Worm (Caenorhabditis elegans): ENCODE measurements around the gene T28H10.2.

Gene T28H10.2

DNA sequence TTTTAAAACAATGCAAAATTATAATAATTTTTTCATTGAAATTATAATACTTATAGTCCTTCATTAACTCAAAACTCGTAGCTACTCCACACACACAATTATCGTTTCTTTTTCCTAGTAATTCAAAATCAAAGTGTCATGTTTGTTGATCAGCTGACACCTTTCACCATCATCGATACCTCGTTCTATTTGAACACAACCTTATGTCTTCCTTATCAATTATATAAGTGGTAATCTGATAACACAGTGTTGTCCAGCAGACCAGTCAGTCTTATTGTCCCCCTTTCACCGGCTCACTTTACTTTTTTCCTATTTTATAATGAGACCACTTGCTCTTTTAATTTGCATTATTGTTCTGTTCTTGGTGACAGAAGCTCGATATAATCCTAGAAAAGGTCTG lies at the start of gene T28H10.2, which contains the start of gene lgmn-1 (continued):
- no peak for TF ChIP-seq nhr-11 (tag; optimal IDR thresholded peaks at IDR 0.05)

DNA sequence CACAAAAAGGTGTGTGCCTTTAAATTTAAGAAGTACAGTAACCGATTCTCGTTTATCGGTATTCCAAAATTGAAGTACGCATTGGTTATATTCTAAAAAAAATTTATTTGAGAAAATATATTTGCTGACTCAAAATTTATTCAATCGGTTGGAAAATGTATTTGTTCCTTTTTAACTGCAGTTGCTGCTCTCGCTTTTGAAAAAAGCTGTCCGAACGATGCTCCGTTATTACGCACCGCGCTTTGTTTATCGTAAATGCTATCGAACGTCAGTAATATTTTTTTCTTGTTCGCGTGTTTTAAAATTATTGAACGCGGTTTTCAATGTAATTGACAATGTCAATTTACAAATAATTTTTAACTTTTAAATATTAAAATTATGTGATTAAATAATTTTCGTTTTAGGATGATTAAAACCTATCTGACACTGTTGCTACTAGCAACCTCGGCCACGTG lies 47.6 kb upstream of the T28H10.2 start, which contains the start of gene sel-1:
TSS of gene sel-1 (plus strand) at position 405 of the 455 bp plus-strand sequence.
- TF ChIP-seq lsy-2 (tag; optimal IDR thresholded peaks at IDR 0.05) (peak in 1 of 2 experiments; percentile 21), nhr-28 (tag; optimal IDR thresholded peaks at IDR 0.05) (no peak), cey-2 (tag; optimal IDR thresholded peaks at IDR 0.05; ENCODE audit: borderline replicate concordance, insufficient read depth) (no peak), nhr-48 (tag; optimal IDR thresholded peaks at IDR 0.05) (no peak), Y75B8A.6 (GFP tag; IDR thresholded peaks at IDR 0.05) (no peak), dpl-1 (GFP tag; optimal IDR thresholded peaks at IDR 0.05) (peak; percentile 8), mes-2 (tag; optimal IDR thresholded peaks at IDR 0.05; ENCODE audit: poor library complexity, severe bottlenecking) (peak; percentile 48), ceh-32 (tag; optimal IDR thresholded peaks at IDR 0.05; ENCODE audit: poor library complexity) (no peak), skn-1 (tag; optimal IDR thresholded peaks at IDR 0.05) (no peak), daf-16 (GFP tag; optimal IDR thresholded peaks at IDR 0.05) (no peak), daf-16 (tag; optimal IDR thresholded peaks at IDR 0.05) (no peak), daf-8 (GFP tag; IDR thresholded peaks at IDR 0.05) (no peak), snpc-4 (tag; optimal IDR thresholded peaks at IDR 0.05) (no peak), arid-1 (GFP tag; conservative IDR thresholded peaks at IDR 0.05) (no peak), fkh-10 (GFP tag; optimal IDR thresholded peaks at IDR 0.05) (no peak), lin-1 (GFP tag; IDR thresholded peaks at IDR 0.05) (no peak), hlh-30 (tag; optimal IDR thresholded peaks at IDR 0.05; ENCODE audit: insufficient read depth) (no peak), ztf-7 (tag; optimal IDR thresholded peaks at IDR 0.05) (no peak), Y5F2A.4 (GFP tag; optimal IDR thresholded peaks at IDR 0.05) (no peak), pqm-1 (tag; optimal IDR thresholded peaks at IDR 0.05) (no peak), hlh-11 (tag; optimal IDR thresholded peaks at IDR 0.05) (no peak), unc-130 (GFP tag; optimal IDR thresholded peaks at IDR 0.05) (no peak), lin-39 (tag; optimal IDR thresholded peaks at IDR 0.05) (no peak), lin-29 (GFP tag; IDR thresholded peaks at IDR 0.05) (no peak), set-16 (GFP tag; IDR thresholded peaks at IDR 0.05) (no peak), nhr-6 (tag; optimal IDR thresholded peaks at IDR 0.05) (peak; percentile 30), ZK337.2 (GFP tag; IDR thresholded peaks at IDR 0.05) (no peak), T20F7.1 (GFP tag; optimal IDR thresholded peaks at IDR 0.05) (peak; percentile 95), lin-15B (tag; optimal IDR thresholded peaks at IDR 0.05) (no peak), nhr-42 (GFP tag; IDR thresholded peaks at IDR 0.05) (no peak), zfp-2 (tag; optimal IDR thresholded peaks at IDR 0.05) (no peak), T26A8.4 (GFP tag; IDR thresholded peaks at IDR 0.05) (no peak), unc-39 (tag; optimal IDR thresholded peaks at IDR 0.05) (no peak), Y48G9A.11 (GFP tag; IDR thresholded peaks at IDR 0.05) (peak; percentile 94), aly-2 (tag; optimal IDR thresholded peaks at IDR 0.05) (no peak), egl-27 (tag; optimal IDR thresholded peaks at IDR 0.05) (no peak), aha-1 (tag) (peak; percentile 15), F26F4.8 (GFP tag; conservative IDR thresholded peaks at IDR 0.05) (no peak), R02D3.7 (tag; optimal IDR thresholded peaks at IDR 0.05) (peak; percentile 26), duxl-1 (tag; optimal IDR thresholded peaks at IDR 0.05; ENCODE audit: poor library complexity) (no peak), F37D6.2 (tag; optimal IDR thresholded peaks at IDR 0.05) (no peak)

Measured in whole organism, L4 larva.